Fruit fly (Drosophila melanogaster): ENCODE measurements around the gene Tdrd3.

The Tdrd3 gene

dm6 chr3L:14759097-14759795 lies 27.3 kb upstream of the Tdrd3 start (continued):
- TF ChIP-seq da (GFP tag; optimal IDR thresholded peaks at IDR 0.05) (peak; percentile 98), CG12769 (tag; optimal IDR thresholded peaks at IDR 0.05) (peak; percentile 97), CG31441 (GFP tag; IDR thresholded peaks at IDR 0.05) (peak; percentile 100), TFAM (GFP tag; optimal IDR thresholded peaks at IDR 0.05) (peak; percentile 97), bab2 (GFP tag; optimal IDR thresholded peaks at IDR 0.05) (peak; percentile 99), wor (GFP tag; IDR thresholded peaks at IDR 0.05) (peak; percentile 100), Hr39 (optimal IDR thresholded peaks at IDR 0.05) (no peak), CG34376 (GFP tag; optimal IDR thresholded peaks at IDR 0.05) (peak; percentile 100), Side (GFP tag; optimal IDR thresholded peaks at IDR 0.05) (peak; percentile 99), Doc2 (GFP tag; IDR thresholded peaks at IDR 0.05) (peak; percentile 99), Nf-YC (tag; optimal IDR thresholded peaks at IDR 0.05) (peak; percentile 96), disco-r (GFP tag; optimal IDR thresholded peaks at IDR 0.05) (peak; percentile 99), caup (GFP tag; optimal IDR thresholded peaks at IDR 0.05; ENCODE audit: severe bottlenecking) (peak; percentile 100), Dll (GFP tag; IDR thresholded peaks at IDR 0.05; ENCODE audit: partially characterized antibody) (peak; percentile 34; the same call in 1 of the 4 replicates), BEAF-32 (GFP tag; optimal IDR thresholded peaks at IDR 0.05) (peak; percentile 52), ap (GFP tag; IDR thresholded peaks at IDR 0.05) (peak; percentile 98), Hmr (GFP tag; optimal IDR thresholded peaks at IDR 0.05) (peak; percentile 100), Taf1 (GFP tag; IDR thresholded peaks at IDR 0.05) (peak; percentile 100), CG31365 (tag; optimal IDR thresholded peaks at IDR 0.05) (peak; percentile 93), Six4 (GFP tag; optimal IDR thresholded peaks at IDR 0.05) (peak; percentile 99), CG11093 (GFP tag; IDR thresholded peaks at IDR 0.05) (peak; percentile 99), Dref (GFP tag; IDR thresholded peaks at IDR 0.05) (peak; percentile 54), CG32532 (GFP tag; IDR thresholded peaks at IDR 0.05) (peak; percentile 100), Dp (GFP tag; optimal IDR thresholded peaks at IDR 0.05) (peak; percentile 60), lov (optimal IDR thresholded peaks at IDR 0.05) (no peak), lov (GFP tag; IDR thresholded peaks at IDR 0.05) (peak; percentile 97), hbn (GFP tag; IDR thresholded peaks at IDR 0.05; ENCODE audit: partially characterized antibody) (no peak), Mrtf (GFP tag; IDR thresholded peaks at IDR 0.05) (peak; percentile 99), unpg (GFP tag; optimal IDR thresholded peaks at IDR 0.05) (peak; percentile 100), Ets97D (GFP tag; optimal IDR thresholded peaks at IDR 0.05) (peak; percentile 94), wek (GFP tag; optimal IDR thresholded peaks at IDR 0.05) (peak; percentile 94), tll (GFP tag; optimal IDR thresholded peaks at IDR 0.05) (peak in 1 of 2 experiments; percentile 81), Hand (GFP tag; optimal IDR thresholded peaks at IDR 0.05) (peak; percentile 100), cwo (GFP tag; optimal IDR thresholded peaks at IDR 0.05) (peak; percentile 100), CG18599 (GFP tag; optimal IDR thresholded peaks at IDR 0.05) (peak; percentile 100), CG3726 (GFP tag; IDR thresholded peaks at IDR 0.05) (peak; percentile 99), CG1832 (GFP tag; optimal IDR thresholded peaks at IDR 0.05) (peak; percentile 11), CG18764 (GFP tag; optimal IDR thresholded peaks at IDR 0.05) (peak; percentile 99), HLH54F (GFP tag; optimal IDR thresholded peaks at IDR 0.05) (peak; percentile 99), Sry-β (GFP tag; optimal IDR thresholded peaks at IDR 0.05) (peak; percentile 77), slbo (GFP tag; IDR thresholded peaks at IDR 0.05) (peak; percentile 100), jigr1 (GFP tag; IDR thresholded peaks at IDR 0.05) (peak; percentile 99), pros (GFP tag; optimal IDR thresholded peaks at IDR 0.05) (peak; percentile 99), Bdp1 (GFP tag; optimal IDR thresholded peaks at IDR 0.05) (peak; percentile 95), z (GFP tag; IDR thresholded peaks at IDR 0.05) (peak; percentile 94), CG7987 (GFP tag; optimal IDR thresholded peaks at IDR 0.05) (peak; percentile 98), Hr51 (GFP tag; optimal IDR thresholded peaks at IDR 0.05) (peak; percentile 99 to 100), oc (tag; optimal IDR thresholded peaks at IDR 0.05) (peak; percentile 100), so (GFP tag; IDR thresholded peaks at IDR 0.05) (peak; percentile 100)
